Fruit fly (Drosophila melanogaster) whole organism, embryonic: ENCODE data around the gene Agpat4.
A peak's percentile ranks its signal among the peaks of the same experiment; 100 is the strongest.

ENCODE experiments used
- Blimp-1 ChIP-seq: fragments of 200-800 bp; sonication (Bioruptor generic); optimal IDR thresholded peaks from 3 replicates; lab custom pipeline; 2018; ENCODE audit warnings: missing biosample characterization, missing genetic modification characterization, mild to moderate bottlenecking, moderate library complexity, missing genetic modification reagents
- CG10366 ChIP-seq: fragments of 200-800 bp; sonication (Bioruptor generic); IDR thresholded peaks from 2 replicates; pipeline ENCODE4 v1.3.6; 2022; ENCODE audit warnings: missing biosample characterization, missing genetic modification characterization
- CG10979 ChIP-seq: fragments of 200-800 bp; sonication (Bioruptor generic); optimal IDR thresholded peaks from 2 replicates; lab custom pipeline; 2018; ENCODE audit warnings: missing biosample characterization, mild to moderate bottlenecking, missing genetic modification characterization, moderate library complexity
- CG11093 ChIP-seq: fragments of 200-800 bp; sonication (Bioruptor generic); IDR thresholded peaks from 3 replicates; pipeline ENCODE4 v1.3.6; 2022; ENCODE audit warnings: missing biosample characterization, missing genetic modification characterization
- CG12391 ChIP-seq: fragments of 200-800 bp; sonication (Bioruptor generic); optimal IDR thresholded peaks from 3 replicates; lab custom pipeline; 2018; ENCODE audit warnings: missing biosample characterization, mild to moderate bottlenecking, missing genetic modification characterization, moderate library complexity
- CG14860 ChIP-seq: fragments of 200-800 bp; sonication (Bioruptor generic); IDR thresholded peaks from 3 replicates; pipeline ENCODE4 v1.3.6; 2022; ENCODE audit warnings: missing biosample characterization, missing genetic modification characterization; ENCODE audit not compliant: partially characterized antibody
- CG16863 ChIP-seq: fragments of 200-800 bp; sonication (Bioruptor generic); optimal IDR thresholded peaks from 3 replicates; lab custom pipeline; 2016; ENCODE audit warnings: missing biosample characterization, missing genetic modification characterization
- CG17912 ChIP-seq: fragments of 200-800 bp; sonication (Bioruptor generic); optimal IDR thresholded peaks from 2 replicates; lab custom pipeline; 2018; ENCODE audit warnings: missing biosample characterization, mild to moderate bottlenecking, missing genetic modification characterization
- CG2129 ChIP-seq: fragments of 200-800 bp; sonication (Bioruptor generic); IDR thresholded peaks from 2 replicates; pipeline ENCODE4 v1.3.6; 2022; ENCODE audit warnings: missing biosample characterization, missing genetic modification characterization; ENCODE audit not compliant: partially characterized antibody
- CG30431 ChIP-seq: fragments of 200-800 bp; sonication (Bioruptor generic); optimal IDR thresholded peaks from 2 replicates; lab custom pipeline; 2017; ENCODE audit warnings: missing biosample characterization, missing genetic modification characterization
- CG4424 ChIP-seq: fragments of 200-800 bp; sonication (Bioruptor generic); optimal IDR thresholded peaks from 3 replicates; lab custom pipeline; 2016; ENCODE audit warnings: missing biosample characterization, missing genetic modification characterization
- CG6854 ChIP-seq: fragments of 200-800 bp; sonication (Bioruptor generic); optimal IDR thresholded peaks from 3 replicates; lab custom pipeline; 2017; ENCODE audit warnings: missing biosample characterization, mild to moderate bottlenecking, missing genetic modification characterization
- CG7745 ChIP-seq: fragments of 200-800 bp; sonication (Bioruptor generic); optimal IDR thresholded peaks from 2 replicates; lab custom pipeline; 2018; ENCODE audit warnings: missing biosample characterization, mild to moderate bottlenecking, missing genetic modification characterization, moderate library complexity
- CG9609 ChIP-seq: fragments of 200-800 bp; sonication (Bioruptor generic); optimal IDR thresholded peaks from 3 replicates; lab custom pipeline; 2016; ENCODE audit warnings: missing biosample characterization, missing genetic modification characterization
- CG9932 ChIP-seq: fragments of 200-800 bp; sonication (Bioruptor generic); IDR thresholded peaks from 2 replicates; pipeline ENCODE4 v1.3.6; 2022; ENCODE audit warnings: missing biosample characterization, missing genetic modification characterization
- Chrac-16 ChIP-seq: fragments of 200-800 bp; sonication (Bioruptor generic); optimal IDR thresholded peaks from 3 replicates; lab custom pipeline; 2016; ENCODE audit warnings: missing biosample characterization, missing genetic modification characterization
- CrebB ChIP-seq: fragments of 200-800 bp; sonication (Bioruptor generic); optimal IDR thresholded peaks from 3 replicates; lab custom pipeline; 2018; ENCODE audit warnings: missing biosample characterization, mild to moderate bottlenecking, missing genetic modification characterization
- Drgx ChIP-seq: fragments of 200-800 bp; sonication (Bioruptor generic); IDR thresholded peaks from 2 replicates; pipeline ENCODE4 v1.3.6; 2022; ENCODE audit warnings: missing biosample characterization, missing genetic modification characterization
- Eip74EF ChIP-seq, 2 experiments: fragments of 200-800 bp in 1 of 2; fragments of >200 bp in 1 of 2; sonication (Bioruptor generic) in 1 of 2; optimal IDR thresholded peaks; 2 replicates each; lab custom pipeline; 2017 to 2019; ENCODE audit warnings: missing biosample characterization in 2 of 2, missing genetic modification characterization in 2 of 2, mild to moderate bottlenecking in 1 of 2, moderate library complexity in 1 of 2
- Ets65A ChIP-seq: fragments of 200-800 bp; sonication (Bioruptor generic); peaks from one replicate; lab custom pipeline; 2016; ENCODE audit warnings: missing biosample characterization, missing genetic modification characterization
- Hsf ChIP-seq: fragments of 200-800 bp; sonication (Bioruptor generic); optimal IDR thresholded peaks from 3 replicates; lab custom pipeline; 2016; ENCODE audit warnings: missing biosample characterization, missing genetic modification characterization
- Med ChIP-seq: fragments of 200-800 bp; sonication (Bioruptor generic); peaks from one replicate; lab custom pipeline; 2016; ENCODE audit warnings: missing biosample characterization, missing genetic modification characterization, mild to moderate bottlenecking, inconsistent platforms, moderate library complexity
- Mes4 ChIP-seq: fragments of 200-800 bp; sonication (Bioruptor generic); optimal IDR thresholded peaks from 2 replicates; lab custom pipeline; 2016; ENCODE audit warnings: missing biosample characterization, missing genetic modification characterization
- Poxn ChIP-seq: fragments of 200-800 bp; sonication (Bioruptor generic); IDR thresholded peaks from 2 replicates; pipeline ENCODE4 v1.3.6; 2022; ENCODE audit warnings: missing biosample characterization, missing genetic modification characterization
- Sox100B ChIP-seq: fragments of 200-800 bp; sonication (Bioruptor generic); optimal IDR thresholded peaks from 3 replicates; lab custom pipeline; 2018; ENCODE audit warnings: missing biosample characterization, mild to moderate bottlenecking, missing genetic modification characterization
- Trl ChIP-seq, 3 experiments: fragments of >200 bp in 2 of 3; fragments of 200-800 bp in 1 of 3; sonication (Bioruptor generic) in 1 of 3; optimal IDR thresholded peaks; 2 replicates in 1 of 3; 3 replicates in 2 of 3; lab custom pipeline; 2016 to 2017; ENCODE audit warnings: missing biosample characterization in 1 of 3, missing genetic modification characterization in 1 of 3
- Xbp1 ChIP-seq: fragments of 200-800 bp; sonication (Bioruptor generic); optimal IDR thresholded peaks from 3 replicates; lab custom pipeline; 2016; ENCODE audit warnings: missing biosample characterization, mild to moderate bottlenecking, missing genetic modification characterization
- bsh ChIP-seq, 2 experiments: fragments of 200-800 bp; sonication (Bioruptor generic); optimal IDR thresholded peaks; 2 replicates each; lab custom pipeline; 2017 to 2018; ENCODE audit warnings: mild to moderate bottlenecking in 2 of 2, missing biosample characterization in 2 of 2, missing genetic modification characterization in 2 of 2, moderate library complexity in 1 of 2
- cas ChIP-seq: fragments of 200-800 bp; sonication (Bioruptor generic); IDR thresholded peaks from 2 replicates; pipeline ENCODE4 v1.3.6; 2022; ENCODE audit warnings: missing biosample characterization, missing genetic modification characterization
- chinmo ChIP-seq: fragments of 200-800 bp; sonication (Bioruptor generic); IDR thresholded peaks from 4 replicates; pipeline ENCODE4 v1.3.6; 2022; ENCODE audit warnings: missing biosample characterization, missing genetic modification characterization; ENCODE audit not compliant: partially characterized antibody
- crol ChIP-seq: fragments of 200-800 bp; sonication (Bioruptor generic); IDR thresholded peaks from 2 replicates; pipeline ENCODE4 v1.3.6; 2022; ENCODE audit warnings: missing biosample characterization, missing genetic modification characterization
- fd96Cb ChIP-seq: fragments of 200-800 bp; sonication (Bioruptor generic); optimal IDR thresholded peaks from 2 replicates; lab custom pipeline; 2018; ENCODE audit warnings: missing biosample characterization, mild to moderate bottlenecking, missing genetic modification characterization, moderate library complexity
- grau ChIP-seq: fragments of 200-800 bp; optimal IDR thresholded peaks from 3 replicates; lab custom pipeline; 2019; ENCODE audit warnings: missing biosample characterization, mild to moderate bottlenecking, missing genetic modification characterization, moderate library complexity
- nom ChIP-seq: fragments of 200-800 bp; sonication (Bioruptor generic); optimal IDR thresholded peaks from 2 replicates; lab custom pipeline; 2017; ENCODE audit warnings: missing biosample characterization, missing genetic modification characterization, mild to moderate bottlenecking, moderate library complexity, missing genetic modification reagents
- org-1 ChIP-seq: fragments of 200-800 bp; sonication (Bioruptor generic); optimal IDR thresholded peaks from 2 replicates; lab custom pipeline; 2017; ENCODE audit warnings: missing biosample characterization, missing genetic modification characterization
- otp ChIP-seq: fragments of 200-800 bp; sonication (Bioruptor generic); IDR thresholded peaks from 3 replicates; pipeline ENCODE4, ENCODE4 v1.3.6; 2022; ENCODE audit warnings: missing biosample characterization, missing genetic modification characterization
- salm ChIP-seq: fragments of 200-800 bp; sonication (Bioruptor generic); optimal IDR thresholded peaks from 2 replicates; lab custom pipeline; 2018; ENCODE audit warnings: missing biosample characterization, mild to moderate bottlenecking, missing genetic modification characterization
- sens ChIP-seq: fragments of 200-800 bp; sonication (Bioruptor generic); peaks from one replicate; lab custom pipeline; 2016; ENCODE audit warnings: missing biosample characterization, missing genetic modification characterization
- slp2 ChIP-seq: fragments of 200-800 bp; sonication (Bioruptor generic); optimal IDR thresholded peaks from 2 replicates; lab custom pipeline; 2016; ENCODE audit warnings: missing biosample characterization, missing genetic modification characterization
- sna ChIP-seq: fragments of 200-800 bp; sonication (Bioruptor generic); IDR thresholded peaks from 2 replicates; pipeline ENCODE4 v1.3.6; 2022; ENCODE audit warnings: missing biosample characterization, missing genetic modification characterization; ENCODE audit not compliant: partially characterized antibody
- sug ChIP-seq: fragments of 200-800 bp; optimal IDR thresholded peaks from 2 replicates; lab custom pipeline; 2019; ENCODE audit warnings: missing biosample characterization, mild to moderate bottlenecking, missing genetic modification characterization, moderate library complexity
- tup ChIP-seq: fragments of 200-800 bp; sonication (Bioruptor generic); optimal IDR thresholded peaks from 2 replicates; lab custom pipeline; 2016; ENCODE audit warnings: missing biosample characterization, mild to moderate bottlenecking, missing genetic modification characterization, moderate library complexity
- usp ChIP-seq: fragments of >200 bp; optimal IDR thresholded peaks from 2 replicates; lab custom pipeline; 2017; ENCODE audit warnings: missing biosample characterization, missing genetic modification characterization
- vfl ChIP-seq: fragments of 200-800 bp; sonication (Bioruptor generic); optimal IDR thresholded peaks from 2 replicates; lab custom pipeline; 2016; ENCODE audit warnings: missing biosample characterization, missing genetic modification characterization
- yki ChIP-seq: fragments of >200 bp; optimal IDR thresholded peaks from 3 replicates; lab custom pipeline; 2018
- zf30C ChIP-seq: fragments of 200-800 bp; sonication (Bioruptor generic); optimal IDR thresholded peaks from 3 replicates; lab custom pipeline; 2018; ENCODE audit warnings: missing biosample characterization, mild to moderate bottlenecking, missing genetic modification characterization

The Agpat4 gene

dm6 chr3L:16368199-16368598, 13.2 kb downstream of the Agpat4 start, which contains the start of gene CG4842:
TSS of gene CG4842 (plus strand) at chr3L:16368389.
- TF ChIP-seq Med (GFP tag; lab: Kevin White, UChicago) (peak; percentile 46), Mes4 (no peak), Trl (optimal IDR thresholded peaks at IDR 0.05; lab: Kevin White, UChicago) (peak in 1 of 2 experiments; percentile 28), Trl (GFP tag; optimal IDR thresholded peaks at IDR 0.05; lab: Kevin White, UChicago) (no peak), CG10366 (no peak), sna (GFP tag; lab: Robert Waterston, UW) (no peak), org-1 (GFP tag; lab: Kevin White, UChicago) (no peak), sug (tag; lab: Kevin White, UChicago) (peak; percentile 29), chinmo (GFP tag; lab: Robert Waterston, UW) (0 out of 4 replicates have a peak, but pooled peaks have one; percentile 57)

dm6 chr3L:16367240-16367639, 14.1 kb downstream of the Agpat4 start, which contains the start of gene Cpr72Ec:
TSS of gene Cpr72Ec (minus strand) at chr3L:16367340.
- TF ChIP-seq CG9932 (GFP tag; lab: Robert Waterston, UW) (no peak), chinmo (GFP tag; lab: Robert Waterston, UW) (0 out of 4 replicates have a peak, but pooled peaks have one; percentile 22)

- no peak for TF ChIP-seq zf30C
- no peak for TF ChIP-seq Ets65A
- no peak for TF ChIP-seq CrebB (tag; lab: Kevin White, UChicago)
- TF ChIP-seq Chrac-16 (GFP tag; lab: Kevin White, UChicago) = no peak
- TF ChIP-seq CG7745 (tag; lab: Kevin White, UChicago) = no peak
- no peak for TF ChIP-seq CG2129 (GFP tag; lab: Robert Waterston, UW)
- TF ChIP-seq CG9609 (GFP tag; lab: Kevin White, UChicago) = no peak
- no peak for TF ChIP-seq otp (GFP tag; lab: Robert Waterston, UW)
- TF ChIP-seq CG11093 (GFP tag; lab: Robert Waterston, UW) = no peak
- TF ChIP-seq slp2 (GFP tag; lab: Kevin White, UChicago) = no peak
- no peak for TF ChIP-seq Xbp1 (GFP tag; lab: Kevin White, UChicago)
- no peak for TF ChIP-seq CG16863
- TF ChIP-seq usp (GFP tag; lab: Kevin White, UChicago) = no peak
- no peak for TF ChIP-seq CG17912 (GFP tag; lab: Kevin White, UChicago)
- TF ChIP-seq vfl (GFP tag; lab: Kevin White, UChicago) = no peak
- TF ChIP-seq CG14860 = no peak
- TF ChIP-seq CG30431 (GFP tag; lab: Kevin White, UChicago) = no peak
These were observed 16.8 kb downstream of the Agpat4 start, which contains the start of gene Cpr72Eb for dm6 chr3L:16364599-16364998. TSS of gene Cpr72Eb (plus strand) at chr3L:16364899.

- TF ChIP-seq Sox100B (GFP tag; lab: Kevin White, UChicago) = peak; percentile 6
- TF ChIP-seq grau (tag; lab: Kevin White, UChicago) = peak; percentile 5
- TF ChIP-seq CG4424 (GFP tag; lab: Kevin White, UChicago) = peak; percentile 9
- TF ChIP-seq bsh (GFP tag; optimal IDR thresholded peaks at IDR 0.05; lab: Kevin White, UChicago) = peak in 1 of 2 experiments; percentile 64
- peak; percentile 89 for TF ChIP-seq nom (GFP tag; lab: Kevin White, UChicago)
- TF ChIP-seq cas (GFP tag; lab: Robert Waterston, UW) = no peak
- TF ChIP-seq fd96Cb (tag; lab: Kevin White, UChicago) = peak; percentile 13
- no peak for TF ChIP-seq crol (GFP tag; lab: Robert Waterston, UW)
- no peak for TF ChIP-seq org-1 (GFP tag; lab: Kevin White, UChicago)
- TF ChIP-seq yki (lab: Kevin White, UChicago) = no peak
- peak; percentile 75 for TF ChIP-seq sens
- TF ChIP-seq CG12391 (tag; lab: Kevin White, UChicago) = peak; percentile 1
- TF ChIP-seq Eip74EF (GFP tag; optimal IDR thresholded peaks at IDR 0.05; lab: Kevin White, UChicago) = no peak
- no peak for TF ChIP-seq salm
- TF ChIP-seq Hsf (GFP tag; lab: Kevin White, UChicago) = peak; percentile 6
- TF ChIP-seq tup (GFP tag; lab: Kevin White, UChicago) = no peak
- TF ChIP-seq Blimp-1 = peak; percentile 30
- TF ChIP-seq Med (GFP tag; lab: Kevin White, UChicago) = peak; percentile 44
- TF ChIP-seq CG10979 = peak; percentile 16
- TF ChIP-seq Poxn (GFP tag; lab: Robert Waterston, UW) = no peak
- TF ChIP-seq Drgx (GFP tag; lab: Robert Waterston, UW) = peak; percentile 63
- TF ChIP-seq CG6854 (GFP tag; lab: Kevin White, UChicago) = no peak
These were observed 17.2 kb downstream of the Agpat4 start for dm6 chr3L:16364182-16364581.
